Fruit fly (Drosophila melanogaster) whole organism, embryonic: ENCODE measurements around the gene Hip14.

ENCODE experiments used
- CG10462 ChIP-seq: fragments of 200-800 bp; sonication (Bioruptor generic); optimal IDR thresholded peaks from 2 replicates; lab custom pipeline; 2016; ENCODE audit warnings: missing biosample characterization, missing genetic modification characterization
- CG10959 ChIP-seq: fragments of 200-800 bp; sonication (Bioruptor generic); IDR thresholded peaks from 2 replicates; pipeline ENCODE4 v1.3.6; 2022; ENCODE audit warnings: missing biosample characterization, missing genetic modification characterization
- CG11085 ChIP-seq: fragments of 200-800 bp; sonication (Bioruptor generic); IDR thresholded peaks from 2 replicates; pipeline ENCODE4 v1.3.6; 2022; ENCODE audit warnings: missing biosample characterization, missing genetic modification characterization
- CG11695 ChIP-seq: fragments of 200-800 bp; sonication (Bioruptor generic); IDR thresholded peaks from 3 replicates; pipeline ENCODE4 v1.3.6; 2022; ENCODE audit warnings: missing biosample characterization, missing genetic modification characterization
- CG12071 ChIP-seq: fragments of 200-800 bp; sonication (Bioruptor generic); optimal IDR thresholded peaks from 3 replicates; lab custom pipeline; 2018; ENCODE audit warnings: missing biosample characterization, mild to moderate bottlenecking, missing genetic modification characterization
- CG12299 ChIP-seq: fragments of 200-800 bp; sonication (Bioruptor generic); optimal IDR thresholded peaks from 2 replicates; lab custom pipeline; 2018; ENCODE audit warnings: missing biosample characterization, mild to moderate bottlenecking, missing genetic modification characterization
- CG13296 ChIP-seq: fragments of 200-800 bp; sonication (Bioruptor generic); optimal IDR thresholded peaks from 3 replicates; lab custom pipeline; 2018; ENCODE audit warnings: missing biosample characterization, mild to moderate bottlenecking, missing genetic modification characterization
- CG14014 ChIP-seq: fragments of 200-800 bp; sonication (Bioruptor generic); IDR thresholded peaks from 2 replicates; pipeline ENCODE4 v1.3.6; 2022; ENCODE audit warnings: missing biosample characterization, missing genetic modification characterization
- CG15514 ChIP-seq: fragments of 200-800 bp; sonication (Bioruptor generic); optimal IDR thresholded peaks from 3 replicates; lab custom pipeline; 2017; ENCODE audit warnings: missing biosample characterization, missing genetic modification characterization, mild to moderate bottlenecking, moderate library complexity, missing genetic modification reagents
- CG15696 ChIP-seq: fragments of 200-800 bp; sonication (Bioruptor generic); optimal IDR thresholded peaks from 2 replicates; lab custom pipeline; 2019; ENCODE audit warnings: missing biosample characterization, mild to moderate bottlenecking, missing genetic modification characterization, moderate library complexity
- CG1647 ChIP-seq: fragments of 200-800 bp; sonication (Bioruptor generic); optimal IDR thresholded peaks from 3 replicates; lab custom pipeline; 2016; ENCODE audit warnings: missing biosample characterization, missing genetic modification characterization
- CG17385 ChIP-seq: fragments of 200-800 bp; sonication (Bioruptor generic); optimal IDR thresholded peaks from 3 replicates; lab custom pipeline; 2018; ENCODE audit warnings: missing biosample characterization, mild to moderate bottlenecking, missing genetic modification characterization
- CG17568 ChIP-seq: fragments of 200-800 bp; sonication (Bioruptor generic); optimal IDR thresholded peaks from 2 replicates; lab custom pipeline; 2018; ENCODE audit warnings: missing biosample characterization, mild to moderate bottlenecking, missing genetic modification characterization, moderate library complexity
- CG2199 ChIP-seq: fragments of 200-800 bp; sonication (Bioruptor generic); IDR thresholded peaks from 3 replicates; pipeline ENCODE4 v1.3.6; 2022; ENCODE audit warnings: missing biosample characterization, missing genetic modification characterization
- CG2678 ChIP-seq: fragments of 200-800 bp; sonication (Bioruptor generic); optimal IDR thresholded peaks from 3 replicates; lab custom pipeline; 2019; ENCODE audit warnings: missing biosample characterization, mild to moderate bottlenecking, missing genetic modification characterization, moderate library complexity
- CG32532 ChIP-seq: fragments of 200-800 bp; sonication (Bioruptor generic); IDR thresholded peaks from 2 replicates; pipeline ENCODE4 v1.3.6; 2022; ENCODE audit warnings: missing biosample characterization, missing genetic modification characterization
- CG6689 ChIP-seq: fragments of 200-800 bp; sonication (Bioruptor generic); IDR thresholded peaks from 2 replicates; pipeline ENCODE4 v1.3.6; 2022; ENCODE audit warnings: missing biosample characterization, missing genetic modification characterization
- CG6854 ChIP-seq: fragments of 200-800 bp; sonication (Bioruptor generic); optimal IDR thresholded peaks from 3 replicates; lab custom pipeline; 2017; ENCODE audit warnings: missing biosample characterization, mild to moderate bottlenecking, missing genetic modification characterization
- CG8359 ChIP-seq: fragments of 200-800 bp; sonication (Bioruptor generic); optimal IDR thresholded peaks from 2 replicates; lab custom pipeline; 2017; ENCODE audit warnings: missing biosample characterization, mild to moderate bottlenecking, missing genetic modification characterization, borderline replicate concordance
- Camta ChIP-seq: fragments of 200-800 bp; sonication (Bioruptor generic); optimal IDR thresholded peaks from 2 replicates; lab custom pipeline; 2016; ENCODE audit warnings: missing biosample characterization, missing genetic modification characterization
- D ChIP-seq, 2 experiments: fragments of 200-800 bp in 1 of 2; fragments of >200 bp in 1 of 2; sonication (Bioruptor generic) in 1 of 2; optimal IDR thresholded peaks; 2 replicates in 1 of 2; 3 replicates in 1 of 2; lab custom pipeline; 2017; ENCODE audit warnings: mild to moderate bottlenecking in 1 of 2, missing biosample characterization in 1 of 2, missing genetic modification characterization in 1 of 2, missing genetic modification reagents in 1 of 2
- D19B ChIP-seq: fragments of 200-800 bp; sonication (Bioruptor generic); optimal IDR thresholded peaks from 2 replicates; lab custom pipeline; 2017; ENCODE audit warnings: missing biosample characterization, mild to moderate bottlenecking, missing genetic modification characterization
- Dbx ChIP-seq: fragments of 200-800 bp; sonication (Bioruptor generic); IDR thresholded peaks from 3 replicates; pipeline ENCODE4 v1.3.6; 2022; ENCODE audit warnings: missing biosample characterization, missing genetic modification characterization
- Ets97D ChIP-seq: fragments of 200-800 bp; sonication (Bioruptor generic); optimal IDR thresholded peaks from 3 replicates; lab custom pipeline; 2016; ENCODE audit warnings: missing biosample characterization, missing genetic modification characterization
- GATAe ChIP-seq: fragments of 200-800 bp; sonication (Bioruptor generic); conservative IDR thresholded peaks from 2 replicates; pipeline ENCODE4 v1.3.6; 2022; ENCODE audit warnings: missing biosample characterization, missing genetic modification characterization
- Hr3 ChIP-seq: fragments of 200-800 bp; sonication (Bioruptor generic); optimal IDR thresholded peaks from 3 replicates; lab custom pipeline; 2016; ENCODE audit warnings: missing biosample characterization, missing genetic modification characterization
- Mrtf ChIP-seq: fragments of 200-800 bp; sonication (Bioruptor generic); IDR thresholded peaks from 3 replicates; pipeline ENCODE4 v1.3.6; 2022; ENCODE audit warnings: missing biosample characterization, missing genetic modification characterization
- NfI ChIP-seq: fragments of 200-800 bp; sonication (Bioruptor generic); optimal IDR thresholded peaks from 3 replicates; lab custom pipeline; 2018; ENCODE audit warnings: missing biosample characterization, mild to moderate bottlenecking, missing genetic modification characterization, moderate library complexity
- Side ChIP-seq: fragments of 200-800 bp; sonication (Bioruptor generic); optimal IDR thresholded peaks from 2 replicates; lab custom pipeline; 2016; ENCODE audit warnings: missing biosample characterization, missing genetic modification characterization
- Sry-β ChIP-seq: fragments of 200-800 bp; sonication (Bioruptor generic); optimal IDR thresholded peaks from 2 replicates; lab custom pipeline; 2018; ENCODE audit warnings: missing biosample characterization, mild to moderate bottlenecking, missing genetic modification characterization, moderate library complexity
- Xrp1 ChIP-seq: fragments of 200-800 bp; sonication (Bioruptor generic); IDR thresholded peaks from 2 replicates; pipeline ENCODE4 v1.3.6; 2022; ENCODE audit warnings: missing biosample characterization, missing genetic modification characterization
- al ChIP-seq: fragments of 200-800 bp; sonication (Bioruptor generic); IDR thresholded peaks from 2 replicates; pipeline ENCODE4 v1.3.6; 2022; ENCODE audit warnings: missing biosample characterization, missing genetic modification characterization
- ap ChIP-seq: fragments of 200-800 bp; sonication (Bioruptor generic); IDR thresholded peaks from 2 replicates; pipeline ENCODE4 v1.3.6; 2022; ENCODE audit warnings: missing biosample characterization, missing genetic modification characterization
- bcd ChIP-seq: fragments of 200-800 bp; sonication (Bioruptor generic); optimal IDR thresholded peaks from 2 replicates; lab custom pipeline; 2017; ENCODE audit warnings: missing biosample characterization, mild to moderate bottlenecking, missing genetic modification characterization
- bigmax ChIP-seq: fragments of 200-800 bp; sonication (Bioruptor generic); optimal IDR thresholded peaks from 2 replicates; lab custom pipeline; 2018; ENCODE audit warnings: missing biosample characterization, mild to moderate bottlenecking, missing genetic modification characterization
- dmrt99B ChIP-seq: fragments of 200-800 bp; sonication (Bioruptor generic); optimal IDR thresholded peaks from 2 replicates; lab custom pipeline; 2018; ENCODE audit warnings: missing biosample characterization, mild to moderate bottlenecking, missing genetic modification characterization, moderate library complexity
- dpn ChIP-seq, 2 experiments: fragments of 200-800 bp; sonication (Bioruptor generic); optimal IDR thresholded peaks; 3 replicates each; lab custom pipeline; 2016; ENCODE audit warnings: missing biosample characterization in 2 of 2, missing genetic modification characterization in 2 of 2
- kah ChIP-seq: fragments of 200-800 bp; sonication (Bioruptor generic); optimal IDR thresholded peaks from 2 replicates; lab custom pipeline; 2018; ENCODE audit warnings: missing biosample characterization, mild to moderate bottlenecking, missing genetic modification characterization
- kay ChIP-seq: fragments of 200-800 bp; sonication (Bioruptor generic); optimal IDR thresholded peaks from 2 replicates; lab custom pipeline; 2016; ENCODE audit warnings: missing biosample characterization, missing genetic modification characterization
- lilli ChIP-seq: fragments of 200-800 bp; sonication (Bioruptor generic); optimal IDR thresholded peaks from 3 replicates; lab custom pipeline; 2016; ENCODE audit warnings: missing biosample characterization, missing genetic modification characterization
- pan ChIP-seq, 4 experiments: fragments of >200 bp in 3 of 4; fragments of 200-800 bp in 1 of 4; sonication (Bioruptor generic) in 1 of 4; optimal IDR thresholded peaks in 3 of 4; IDR thresholded peaks in 1 of 4; 2 replicates each; pipeline versions ENCODE4 v1.3.6 to Lab custom; 2017 to 2022; ENCODE audit warnings: missing biosample characterization in 2 of 4, missing genetic modification characterization in 2 of 4, mixed read lengths in 1 of 4
- rib ChIP-seq: fragments of 200-800 bp; sonication (Bioruptor generic); IDR thresholded peaks from 2 replicates; pipeline ENCODE4 v1.3.6; 2022; ENCODE audit warnings: missing biosample characterization, missing genetic modification characterization
- ro ChIP-seq: fragments of 200-800 bp; sonication (Bioruptor generic); IDR thresholded peaks from 2 replicates; pipeline ENCODE4 v1.3.6; 2022; ENCODE audit warnings: missing biosample characterization, missing genetic modification characterization
- schlank ChIP-seq: fragments of 200-800 bp; sonication (Bioruptor generic); optimal IDR thresholded peaks from 2 replicates; lab custom pipeline; 2018; ENCODE audit warnings: missing biosample characterization, mild to moderate bottlenecking, missing genetic modification characterization
- sens-2 ChIP-seq: fragments of 200-800 bp; sonication (Bioruptor generic); IDR thresholded peaks from 2 replicates; pipeline ENCODE4 v1.3.6; 2022; ENCODE audit warnings: missing biosample characterization, missing genetic modification characterization
- shn ChIP-seq: fragments of 200-800 bp; sonication (Bioruptor generic); optimal IDR thresholded peaks from 3 replicates; lab custom pipeline; 2016; ENCODE audit warnings: missing biosample characterization, missing genetic modification characterization
- slbo ChIP-seq: fragments of 200-800 bp; sonication (Bioruptor generic); IDR thresholded peaks from 2 replicates; pipeline ENCODE4 v1.3.6; 2022; ENCODE audit warnings: missing biosample characterization, missing genetic modification characterization
- sqz ChIP-seq: fragments of 200-800 bp; sonication (Bioruptor generic); optimal IDR thresholded peaks from 3 replicates; lab custom pipeline; 2018; ENCODE audit warnings: missing biosample characterization, mild to moderate bottlenecking, missing genetic modification characterization
- vnd ChIP-seq: fragments of 200-800 bp; sonication (Bioruptor generic); IDR thresholded peaks from 3 replicates; pipeline ENCODE4 v1.3.6; 2022; ENCODE audit warnings: missing biosample characterization, missing genetic modification characterization; ENCODE audit not compliant: partially characterized antibody

Hip14 gene

dm6 chr3L:16027163-16027633 is 39.2 kb downstream of the Hip14 start (continued):
- peak; percentile 16 for TF ChIP-seq Side (GFP tag; lab: Kevin White, UChicago)
- peak; percentile 74 for TF ChIP-seq CG15696
- TF ChIP-seq CG2199 (GFP tag; lab: Robert Waterston, UW), result 0 out of 3 replicates have a peak, but pooled peaks have one; percentile 55
- TF ChIP-seq CG13296 (GFP tag; lab: Kevin White, UChicago), result peak; percentile 44
- peak; percentile 50; the same call in 1 of the 3 replicates for TF ChIP-seq CG11695
- peak; percentile 31 for TF ChIP-seq CG14014 (GFP tag; lab: Robert Waterston, UW)
- TF ChIP-seq CG12071 (GFP tag; lab: Kevin White, UChicago), result peak; percentile 51
- peak; percentile 47; the same call in 1 of the 2 replicates for TF ChIP-seq sens-2 (GFP tag; lab: Robert Waterston, UW)
- no peak for TF ChIP-seq ap (GFP tag; lab: Robert Waterston, UW)
- TF ChIP-seq al (GFP tag; lab: Robert Waterston, UW), result peak; percentile 21; the same call in 1 of the 2 replicates
- TF ChIP-seq D19B (GFP tag; lab: Kevin White, UChicago), result no peak
- peak; percentile 59 for TF ChIP-seq CG8359 (GFP tag; lab: Kevin White, UChicago)
- TF ChIP-seq kah (GFP tag; lab: Kevin White, UChicago), result peak; percentile 51
- peak; percentile 70 for TF ChIP-seq CG17568
- TF ChIP-seq CG32532 (GFP tag; lab: Robert Waterston, UW), result peak; percentile 41; the same call in 1 of the 2 replicates
- peak; percentile 48; the same call in 1 of the 2 replicates for TF ChIP-seq CG10959 (GFP tag; lab: Robert Waterston, UW)
- TF ChIP-seq CG15514 (GFP tag; lab: Kevin White, UChicago), result peak; percentile 50
- no peak for TF ChIP-seq schlank (tag; lab: Kevin White, UChicago)
- peak; percentile 51 for TF ChIP-seq bcd (GFP tag; lab: Kevin White, UChicago)
- no peak for TF ChIP-seq lilli (GFP tag; lab: Kevin White, UChicago)
- TF ChIP-seq CG17385, result peak; percentile 16
- no peak for TF ChIP-seq D (optimal IDR thresholded peaks at IDR 0.05; lab: Kevin White, UChicago)
- TF ChIP-seq D (GFP tag; optimal IDR thresholded peaks at IDR 0.05; lab: Kevin White, UChicago), result peak; percentile 25
- TF ChIP-seq kay (GFP tag; lab: Kevin White, UChicago), result no peak
- TF ChIP-seq GATAe (GFP tag; lab: Robert Waterston, UW), result no peak
- no peak for TF ChIP-seq CG6854 (GFP tag; lab: Kevin White, UChicago)
- no peak for TF ChIP-seq ro (GFP tag; lab: Robert Waterston, UW)
- TF ChIP-seq dmrt99B, result peak; percentile 55
- peak; percentile 41 for TF ChIP-seq Sry-β (GFP tag; lab: Kevin White, UChicago)
- TF ChIP-seq CG6689 (GFP tag; lab: Robert Waterston, UW), result 0 out of 2 replicates have a peak, but pooled peaks have one; percentile 34
- no peak for TF ChIP-seq vnd (GFP tag; lab: Robert Waterston, UW)
- no peak for TF ChIP-seq CG12299 (tag; lab: Kevin White, UChicago)
- TF ChIP-seq CG11085, result no peak
- TF ChIP-seq Dbx (GFP tag; lab: Robert Waterston, UW), result peak; percentile 33; the same call in 1 of the 3 replicates
- TF ChIP-seq CG2678 (tag; lab: Kevin White, UChicago), result peak; percentile 53
- TF ChIP-seq rib (GFP tag; lab: Robert Waterston, UW), result peak; percentile 70; the same call in 1 of the 2 replicates
- TF ChIP-seq pan (optimal IDR thresholded peaks at IDR 0.05; lab: Kevin White, UChicago), result peak in 1 of 2 experiments; percentile 20
- TF ChIP-seq pan (GFP tag; optimal IDR thresholded peaks at IDR 0.05 in 1 of 2, IDR thresholded peaks at IDR 0.05 in 1 of 2), result peak in 1 of 2 experiments; percentile 73
- peak in 1 of 2 experiments; percentile 56 for TF ChIP-seq dpn (GFP tag; optimal IDR thresholded peaks at IDR 0.05; lab: Kevin White, UChicago)
- TF ChIP-seq Camta (GFP tag; lab: Kevin White, UChicago), result peak; percentile 64
- TF ChIP-seq Mrtf (GFP tag; lab: Robert Waterston, UW), result no peak
- TF ChIP-seq NfI (GFP tag; lab: Kevin White, UChicago), result no peak
- TF ChIP-seq Hr3, result no peak
- TF ChIP-seq bigmax, result no peak
- TF ChIP-seq CG1647, result peak; percentile 21
- TF ChIP-seq shn, result no peak
- TF ChIP-seq slbo (GFP tag; lab: Robert Waterston, UW), result peak; percentile 68
- peak; percentile 63 for TF ChIP-seq Xrp1 (GFP tag; lab: Robert Waterston, UW)
- peak; percentile 26 for TF ChIP-seq Ets97D
- TF ChIP-seq sqz (GFP tag; lab: Kevin White, UChicago), result peak; percentile 96
- TF ChIP-seq CG10462, result no peak
